Fruit fly (Drosophila melanogaster) S2 (cell line): ENCODE results near the gene CG12025.

Source experiments
- CG8478 ChIP-seq: fragments of >200 bp; optimal IDR thresholded peaks from 2 replicates; lab custom pipeline; 2018
- CTCF ChIP-seq, 2 experiments: fragments of >200 bp; optimal IDR thresholded peaks; 2 replicates each; lab custom pipeline; 2018

- TF ChIP-seq CTCF (optimal IDR thresholded peaks at IDR 0.05; lab: Kevin White, UChicago) (no peak), CG8478 (no peak)
These were observed 48.6 kb upstream of the CG12025 start for dm6 chr3L:1816614-1817013.
